Fruit fly (Drosophila melanogaster): Measurements from ENCODE around the gene CG12998.

Gene CG12998

DNA sequence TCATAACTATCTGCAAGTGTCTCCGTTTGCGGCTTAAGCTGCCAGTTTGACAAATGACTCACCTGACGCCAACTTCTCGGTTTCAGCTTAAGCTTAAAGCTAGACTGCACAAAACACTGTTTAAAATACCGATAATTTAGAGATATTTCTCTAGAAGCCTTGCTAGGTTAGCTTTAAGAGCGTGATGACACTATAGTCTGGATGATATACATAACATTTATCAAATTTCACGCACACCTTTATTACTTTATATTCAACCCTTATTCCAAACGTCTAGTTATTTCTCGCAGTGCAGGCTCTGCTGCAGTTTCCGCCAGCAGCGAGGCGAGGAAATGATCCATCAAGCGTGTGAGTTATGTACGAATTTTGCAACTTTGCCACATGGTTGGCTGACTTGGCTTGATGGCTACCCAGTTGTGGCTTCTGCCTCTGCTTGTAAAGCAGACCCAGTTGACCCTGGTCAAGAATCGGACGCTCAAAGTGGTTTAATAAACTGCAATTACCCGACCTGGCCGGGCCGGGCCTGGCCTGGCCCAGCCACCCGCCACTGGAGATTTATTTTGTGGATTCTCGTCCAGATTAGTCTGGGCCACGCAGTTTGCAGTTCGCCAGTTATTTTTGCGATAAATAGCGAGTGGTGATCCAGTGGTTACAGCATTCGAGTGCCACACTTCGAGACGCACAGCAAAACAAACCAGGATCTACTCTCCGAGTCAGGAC lies at the start of gene CG12998:
Gene CG12998, plus strand, starts transcription at position 436 of the 720 bp plus-strand sequence.
- no peak for TF ChIP-seq noc (tag; optimal IDR thresholded peaks at IDR 0.05)

DNA sequence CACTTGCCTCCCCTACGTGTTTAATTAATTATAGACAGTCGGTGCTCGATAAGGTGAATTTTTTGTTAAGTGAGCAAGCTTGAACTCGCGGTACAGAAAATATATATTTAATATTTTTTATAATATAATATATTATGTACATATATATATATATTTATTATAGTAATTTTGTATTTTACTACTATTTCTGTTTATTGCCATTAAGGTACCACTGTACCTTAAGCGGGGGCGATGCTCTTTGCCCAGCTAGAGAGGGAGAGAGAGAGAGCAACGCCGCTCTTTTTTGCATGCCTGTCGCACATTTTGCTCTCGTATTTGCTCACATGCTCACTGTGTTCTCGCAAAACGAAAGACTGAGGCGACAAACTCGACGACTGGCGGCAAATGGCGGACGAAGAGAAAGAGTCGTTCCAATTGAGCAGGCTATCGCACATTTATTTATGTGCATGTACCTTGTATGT lies 48.0 kb upstream of the CG12998 start:
- peak; percentile 80 for TF ChIP-seq noc (tag; optimal IDR thresholded peaks at IDR 0.05)

DNA sequence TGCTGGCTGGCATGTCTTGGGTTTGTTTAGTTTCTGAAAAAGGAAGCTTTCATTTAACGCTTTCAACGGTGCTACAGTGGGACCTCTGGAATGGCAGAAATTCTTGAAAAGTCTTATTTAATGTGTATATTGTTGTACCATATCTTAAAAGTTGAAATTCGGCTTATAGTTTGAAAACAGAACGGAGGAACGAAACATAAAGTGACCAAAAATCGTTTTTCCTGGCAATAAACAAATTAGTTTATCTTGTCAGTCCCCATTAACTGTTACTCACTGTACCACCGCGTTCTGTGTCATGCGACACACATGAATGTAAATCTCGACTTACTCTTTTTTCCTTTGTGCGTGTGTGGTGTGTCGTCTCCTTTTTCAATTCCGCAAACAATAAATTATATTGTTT lies 46.3 kb upstream of the CG12998 start:
- no peak for TF ChIP-seq noc (tag; optimal IDR thresholded peaks at IDR 0.05)

DNA sequence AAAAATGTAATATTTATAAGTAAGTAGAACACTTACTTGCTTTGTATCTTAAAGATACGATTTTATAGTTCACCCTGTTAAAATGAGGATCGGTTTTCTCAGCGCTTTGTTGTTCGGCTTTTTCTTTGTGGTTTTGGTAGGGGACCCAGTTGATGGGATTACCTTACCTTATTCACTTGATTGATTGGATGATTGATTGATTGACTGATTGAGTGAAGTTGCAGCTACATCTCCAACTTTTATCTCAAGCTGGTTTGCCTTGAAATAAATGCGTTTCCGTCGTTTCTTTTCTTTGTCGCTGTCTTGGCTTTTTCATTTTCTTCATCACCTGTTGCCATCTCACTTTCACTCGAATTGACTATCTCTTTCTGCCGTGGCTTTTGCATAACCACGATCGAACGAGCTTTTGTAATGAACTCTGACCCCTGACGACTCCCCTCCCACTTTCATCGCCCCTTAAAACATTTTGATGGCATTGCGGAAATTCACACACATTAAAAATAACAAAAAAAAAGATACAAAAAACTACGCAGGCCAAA lies 45.6 kb upstream of the CG12998 start:
- TF ChIP-seq noc (tag; optimal IDR thresholded peaks at IDR 0.05), result no peak

DNA sequence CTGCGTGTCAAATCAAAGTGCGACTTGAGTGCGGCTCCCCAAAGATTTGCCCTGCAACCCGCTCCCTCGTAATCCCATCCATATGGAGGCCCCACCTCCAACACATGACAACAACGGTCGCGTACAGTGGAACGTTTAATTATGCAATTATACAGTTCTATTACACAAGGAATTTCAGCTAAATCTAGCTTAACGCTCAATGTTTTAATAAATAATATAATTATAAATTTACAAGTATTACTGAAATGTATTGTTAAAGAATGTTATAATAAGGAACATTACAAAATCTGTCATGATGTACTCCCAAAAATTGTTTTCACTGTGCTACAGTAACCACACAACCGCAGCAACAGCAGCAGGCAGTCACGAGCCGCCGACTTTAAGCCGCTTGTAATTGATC lies 44.4 kb upstream of the CG12998 start:
- no peak for TF ChIP-seq noc (tag; optimal IDR thresholded peaks at IDR 0.05)

DNA sequence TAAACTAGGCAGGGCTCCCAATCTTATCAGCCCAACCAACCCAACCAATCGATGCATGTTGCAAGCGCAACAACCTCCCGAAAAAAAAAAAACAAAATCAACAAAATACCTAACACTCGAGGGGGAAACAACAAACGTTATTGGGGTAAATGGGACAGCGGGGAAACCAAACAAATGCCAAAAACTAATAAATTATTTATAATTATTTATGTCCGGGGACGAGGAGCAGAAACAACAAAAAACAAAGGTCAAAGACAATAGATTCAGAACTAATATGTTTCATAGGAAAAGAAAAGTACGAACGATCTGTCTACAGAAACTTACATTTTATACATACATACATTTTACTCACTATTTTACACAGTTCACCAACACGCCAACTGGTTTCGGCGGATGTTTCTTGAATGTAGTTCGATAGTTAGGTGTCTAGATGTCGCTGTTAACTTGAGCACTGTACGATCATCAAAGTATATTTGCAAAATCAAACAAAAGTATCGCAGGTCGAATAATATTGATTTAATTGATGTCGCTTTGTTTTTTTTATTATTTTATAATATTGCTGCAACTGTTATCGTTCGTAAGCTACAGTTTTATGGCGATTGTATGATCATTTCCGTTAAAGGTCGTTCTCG lies 42.8 kb upstream of the CG12998 start:
- no peak for TF ChIP-seq noc (tag; optimal IDR thresholded peaks at IDR 0.05)

DNA sequence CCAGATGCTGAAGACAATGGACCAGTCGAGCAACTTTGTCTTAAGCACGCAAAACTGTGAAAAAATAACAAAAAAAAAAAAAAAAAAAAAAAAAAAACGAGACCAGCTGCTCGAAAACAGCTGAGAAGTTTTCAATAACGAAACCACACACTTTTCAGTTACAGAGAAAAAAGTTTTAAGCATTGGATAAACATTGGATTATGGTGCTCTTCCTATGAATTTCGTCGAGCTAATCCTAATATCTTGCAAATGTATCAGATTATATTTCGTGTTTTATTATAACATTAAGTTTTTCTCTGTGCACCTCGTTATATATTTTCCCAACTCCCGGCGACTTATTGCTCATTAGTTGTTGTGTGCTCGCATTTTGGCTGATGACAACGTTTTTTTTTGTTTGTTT lies 41.9 kb upstream of the CG12998 start:
- no peak for TF ChIP-seq noc (tag; optimal IDR thresholded peaks at IDR 0.05)

DNA sequence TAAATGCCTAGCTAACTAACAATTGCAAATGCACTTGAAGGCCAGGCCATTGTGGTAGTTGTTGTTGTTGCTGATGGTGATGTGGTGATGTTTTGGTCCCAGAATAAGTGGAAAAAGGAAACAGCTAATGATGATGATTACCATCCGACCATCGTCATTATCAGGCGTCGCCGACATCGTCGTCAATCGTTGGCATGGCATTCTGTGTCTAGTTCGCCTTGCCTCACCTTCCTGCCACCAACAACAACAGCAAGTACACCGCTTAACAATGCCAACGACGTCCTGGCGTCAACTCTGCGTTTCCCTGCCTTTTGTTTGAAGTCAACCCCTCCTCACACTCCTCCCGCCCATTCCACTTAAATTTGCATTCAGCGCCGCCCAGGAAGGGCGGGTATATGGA lies 40.9 kb upstream of the CG12998 start:
- TF ChIP-seq noc (tag; optimal IDR thresholded peaks at IDR 0.05), result no peak

DNA sequence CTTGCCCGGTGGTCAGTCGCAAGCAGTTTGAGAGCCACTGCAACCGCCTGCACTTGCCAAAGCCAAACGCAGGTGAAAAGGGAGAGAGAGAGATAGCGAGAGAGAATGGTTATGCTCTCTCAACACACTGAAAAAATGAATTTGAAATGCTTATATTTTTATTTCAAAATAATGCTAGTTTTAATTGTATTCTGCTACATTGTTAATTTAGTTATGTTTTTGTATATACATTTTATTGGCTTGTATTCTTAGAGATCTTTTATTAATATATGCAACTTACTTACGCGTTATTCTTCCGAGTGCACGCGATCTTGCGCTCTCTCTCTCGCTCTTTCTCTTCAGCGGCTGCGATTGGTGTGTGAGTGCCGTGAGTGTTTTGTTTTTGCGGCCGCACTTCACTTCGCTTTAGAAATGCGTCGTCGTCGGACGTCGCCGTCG lies 40.0 kb upstream of the CG12998 start:
- peak; percentile 97 for TF ChIP-seq noc (tag; optimal IDR thresholded peaks at IDR 0.05)

DNA sequence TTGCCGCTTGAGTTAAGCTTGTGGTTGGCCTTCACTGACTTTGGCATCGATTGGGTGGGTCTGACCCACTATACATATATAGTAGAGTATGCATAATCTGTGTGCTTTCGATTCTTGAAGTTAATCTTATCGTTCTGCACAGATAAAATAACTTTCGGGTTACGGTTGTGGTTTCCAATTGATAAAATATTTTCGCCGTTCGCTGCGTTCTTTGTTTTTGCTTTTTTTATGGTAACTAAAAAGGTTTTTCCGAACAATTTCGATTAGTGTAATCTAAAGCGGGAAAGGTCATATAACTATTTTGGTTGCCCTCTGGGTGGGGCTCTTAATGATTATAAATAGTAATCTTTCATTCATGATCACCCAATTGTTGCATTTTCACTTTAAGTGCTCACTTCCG lies 37.9 kb upstream of the CG12998 start:
- no peak for TF ChIP-seq noc (tag; optimal IDR thresholded peaks at IDR 0.05)

DNA sequence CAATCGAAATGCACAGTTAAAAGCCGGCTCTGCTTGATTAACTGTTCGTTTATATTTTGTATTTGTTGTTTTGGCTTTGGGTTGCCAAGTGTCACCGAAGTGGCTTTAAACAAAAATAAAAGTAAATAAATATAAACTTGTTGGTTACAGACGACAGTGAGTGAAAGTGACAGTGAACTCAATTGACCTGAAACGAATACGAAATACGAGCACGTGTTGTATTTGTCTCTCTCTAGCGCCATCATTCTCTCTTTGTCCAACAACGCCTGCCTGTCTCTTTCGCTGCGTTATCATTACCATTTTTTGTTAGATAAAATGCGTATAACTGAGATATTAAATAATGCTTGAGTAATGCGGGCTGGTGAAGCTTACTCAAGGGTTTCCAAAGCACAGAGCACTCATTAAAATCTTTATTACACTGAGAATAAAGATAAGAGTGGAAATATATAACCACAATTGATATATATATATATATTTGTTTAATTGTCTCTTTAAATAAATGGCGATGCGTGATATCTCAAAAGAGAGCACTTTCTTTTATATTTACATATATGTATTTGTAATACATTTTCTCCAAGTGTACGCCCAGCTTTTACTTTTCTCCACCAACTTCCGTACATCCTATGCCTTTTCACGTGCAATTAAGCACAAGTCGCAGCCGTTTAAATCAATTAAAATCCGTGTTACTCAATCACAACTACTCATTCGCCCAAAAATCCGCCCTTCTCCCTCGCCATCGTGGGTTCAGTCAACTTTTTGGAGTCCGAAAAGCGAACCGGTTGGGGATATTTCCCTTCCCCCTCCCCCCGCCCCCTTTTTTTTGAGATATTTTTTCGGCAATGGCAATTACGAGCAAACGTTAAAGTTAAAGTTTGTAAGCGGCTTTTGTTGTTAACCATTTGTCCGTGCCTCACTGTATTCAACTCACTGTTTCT lies 36.9 kb upstream of the CG12998 start:
- TF ChIP-seq noc (tag; optimal IDR thresholded peaks at IDR 0.05), result no peak

DNA sequence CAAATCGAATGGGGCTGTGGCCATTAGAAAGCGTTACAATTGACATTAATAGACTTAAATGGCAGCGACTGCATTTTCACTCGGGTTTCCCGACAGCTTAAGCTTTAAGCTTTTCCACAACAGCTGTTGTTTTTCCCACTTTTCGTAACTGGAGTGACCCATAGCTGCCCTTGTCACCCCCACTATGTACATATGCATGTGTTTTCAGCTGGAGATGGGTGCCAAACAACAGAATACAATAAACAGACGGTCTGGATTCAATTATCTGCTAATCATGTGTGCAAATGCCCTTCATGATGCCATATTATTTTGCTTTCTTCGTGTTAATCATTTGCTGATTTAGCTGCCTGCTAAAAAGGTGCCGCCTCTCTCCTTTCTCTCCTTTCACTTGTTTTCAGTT lies 35.0 kb upstream of the CG12998 start:
- no peak for TF ChIP-seq noc (tag; optimal IDR thresholded peaks at IDR 0.05)

DNA sequence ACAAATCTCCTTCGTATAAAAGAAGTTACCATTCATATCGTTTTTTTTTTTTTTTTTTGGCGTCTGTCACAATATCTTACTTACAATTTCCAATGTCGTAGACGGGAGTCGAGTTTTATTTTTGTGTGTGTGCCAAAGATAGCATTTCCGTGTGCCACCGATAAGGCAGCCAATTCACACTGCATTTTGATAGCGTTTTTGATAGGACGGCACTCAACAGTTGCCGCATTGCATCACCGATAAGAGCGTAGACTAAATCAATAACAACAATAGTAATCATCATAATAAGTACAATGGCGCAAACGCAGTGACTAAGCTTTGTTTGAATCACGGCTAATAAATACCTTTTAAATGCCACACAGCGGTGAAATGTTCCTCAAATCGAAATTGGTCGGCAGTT lies 32.0 kb upstream of the CG12998 start:
- TF ChIP-seq noc (tag; optimal IDR thresholded peaks at IDR 0.05), result no peak

DNA sequence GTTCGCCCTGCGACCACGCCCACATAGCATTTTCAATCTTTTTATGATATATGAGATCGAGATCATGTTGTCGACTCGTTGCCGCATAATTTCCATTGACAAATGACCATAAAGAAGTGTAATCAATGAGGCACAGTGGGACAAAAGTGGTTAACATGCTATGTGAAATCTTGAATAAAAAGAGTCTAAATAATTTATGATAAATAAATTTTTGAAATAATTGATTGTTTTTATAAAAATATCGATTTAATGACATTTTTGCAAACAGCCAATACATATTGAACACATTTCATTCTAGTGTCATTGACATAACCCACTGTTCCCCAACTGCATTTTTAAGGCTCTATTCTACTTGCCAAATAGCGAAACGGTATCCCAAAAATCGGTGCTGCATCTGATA lies 31.0 kb upstream of the CG12998 start:
- no peak for TF ChIP-seq noc (tag; optimal IDR thresholded peaks at IDR 0.05)

DNA sequence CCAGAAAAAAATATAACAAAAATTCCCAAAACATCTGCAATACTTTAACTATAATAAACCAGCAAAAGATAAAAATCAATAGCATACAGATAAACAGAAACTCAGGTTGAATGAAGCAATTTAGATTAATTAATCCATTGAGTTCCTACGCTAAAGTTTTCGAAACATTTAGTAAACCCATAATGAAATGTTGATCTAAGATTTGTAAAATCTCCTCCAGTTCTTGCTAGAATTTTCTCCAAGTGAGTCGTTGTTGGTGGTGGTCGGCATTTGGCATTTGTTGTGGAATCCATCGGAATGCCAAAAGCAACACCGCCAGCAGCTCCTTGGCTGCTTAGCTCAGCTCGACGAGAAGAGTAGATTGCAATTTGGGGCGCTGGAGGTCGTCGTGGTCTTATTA lies 30.3 kb upstream of the CG12998 start:
- no peak for TF ChIP-seq noc (tag; optimal IDR thresholded peaks at IDR 0.05)

DNA sequence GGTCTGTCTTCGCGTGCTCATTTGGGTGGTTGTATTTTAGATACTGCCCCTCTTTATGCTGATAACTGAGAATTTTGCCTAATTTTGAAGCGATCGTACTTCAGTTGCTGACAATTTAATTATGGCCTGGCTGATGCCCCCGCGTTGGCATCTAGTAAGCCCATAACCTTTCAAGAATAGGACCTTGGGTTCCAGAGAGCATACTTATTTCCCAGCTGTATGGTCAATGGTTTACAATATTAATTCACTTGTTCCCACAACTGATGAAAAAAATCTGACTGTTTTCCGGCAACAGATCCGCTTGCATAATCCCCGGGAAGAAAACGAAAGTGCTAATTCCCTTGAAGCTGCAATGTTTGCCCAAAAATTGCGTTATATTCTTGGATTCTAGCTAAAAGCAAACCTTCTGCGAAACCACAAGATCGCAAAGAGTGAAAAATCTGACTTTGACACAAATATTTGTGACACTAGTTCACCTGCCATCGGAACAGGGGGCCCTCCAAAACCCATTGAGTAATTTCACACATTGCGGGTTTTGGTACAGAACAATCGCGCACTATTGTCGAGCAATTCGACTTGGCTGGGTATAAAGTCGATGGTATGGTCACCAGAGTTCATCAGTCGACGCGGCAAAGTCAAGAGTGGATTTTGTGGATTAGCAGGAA lies 15.8 kb upstream of the CG12998 start, which contains the start of the genes TTLL1A and CG5070:
Gene TTLL1A, minus strand, starts transcription at position 101 of the 665 bp plus-strand sequence.
Gene CG5070, plus strand, starts transcription at position 615 of the 665 bp plus-strand sequence.
- no peak for TF ChIP-seq noc (tag; optimal IDR thresholded peaks at IDR 0.05)

Data from whole organism, larva.